Fruit fly (Drosophila melanogaster) whole organism, embryonic: Measurements from ENCODE around the gene CG9150.

Source experiments
- Aef1 ChIP-seq: fragments of 200-800 bp; sonication (Bioruptor generic); IDR thresholded peaks from 3 replicates; pipeline ENCODE4 v1.3.6; 2022; ENCODE audit warnings: missing biosample characterization, missing genetic modification characterization
- BEAF-32 ChIP-seq: fragments of 200-800 bp; sonication (Bioruptor generic); optimal IDR thresholded peaks from 3 replicates; lab custom pipeline; 2017; ENCODE audit warnings: missing biosample characterization, missing genetic modification characterization, mild to moderate bottlenecking, moderate library complexity, missing genetic modification reagents
- CG10565 ChIP-seq: fragments of 200-800 bp; sonication (Bioruptor generic); optimal IDR thresholded peaks from 3 replicates; lab custom pipeline; 2016; ENCODE audit warnings: missing biosample characterization, mild to moderate bottlenecking, missing genetic modification characterization
- CG1233 ChIP-seq: fragments of 200-800 bp; sonication (Bioruptor generic); optimal IDR thresholded peaks from 4 replicates; lab custom pipeline; 2018; ENCODE audit warnings: missing biosample characterization, mild to moderate bottlenecking, missing genetic modification characterization
- CG13123 ChIP-seq: fragments of 200-800 bp; sonication (Bioruptor generic); optimal IDR thresholded peaks from 2 replicates; lab custom pipeline; 2016; ENCODE audit warnings: missing biosample characterization, missing genetic modification characterization
- CG15514 ChIP-seq: fragments of 200-800 bp; sonication (Bioruptor generic); optimal IDR thresholded peaks from 3 replicates; lab custom pipeline; 2017; ENCODE audit warnings: missing biosample characterization, missing genetic modification characterization, mild to moderate bottlenecking, moderate library complexity, missing genetic modification reagents
- CG17385 ChIP-seq: fragments of 200-800 bp; sonication (Bioruptor generic); optimal IDR thresholded peaks from 3 replicates; lab custom pipeline; 2018; ENCODE audit warnings: missing biosample characterization, mild to moderate bottlenecking, missing genetic modification characterization
- CG17568 ChIP-seq: fragments of 200-800 bp; sonication (Bioruptor generic); optimal IDR thresholded peaks from 2 replicates; lab custom pipeline; 2018; ENCODE audit warnings: missing biosample characterization, mild to moderate bottlenecking, missing genetic modification characterization, moderate library complexity
- CG30431 ChIP-seq: fragments of 200-800 bp; sonication (Bioruptor generic); optimal IDR thresholded peaks from 2 replicates; lab custom pipeline; 2017; ENCODE audit warnings: missing biosample characterization, missing genetic modification characterization
- CG32532 ChIP-seq: fragments of 200-800 bp; sonication (Bioruptor generic); IDR thresholded peaks from 2 replicates; pipeline ENCODE4 v1.3.6; 2022; ENCODE audit warnings: missing biosample characterization, missing genetic modification characterization
- CG32767 ChIP-seq: fragments of 200-800 bp; sonication (Bioruptor generic); IDR thresholded peaks from 2 replicates; pipeline ENCODE4 v1.3.6; 2022; ENCODE audit warnings: missing biosample characterization, missing genetic modification characterization
- CG33213 ChIP-seq: fragments of 200-800 bp; sonication (Bioruptor generic); optimal IDR thresholded peaks from 3 replicates; lab custom pipeline; 2016; ENCODE audit warnings: missing biosample characterization, missing genetic modification characterization
- CG3407 ChIP-seq: fragments of 200-800 bp; sonication (Bioruptor generic); optimal IDR thresholded peaks from 2 replicates; lab custom pipeline; 2018; ENCODE audit warnings: missing biosample characterization, mild to moderate bottlenecking, missing genetic modification characterization
- CG4328 ChIP-seq: fragments of 200-800 bp; sonication (Bioruptor generic); optimal IDR thresholded peaks from 3 replicates; lab custom pipeline; 2017; ENCODE audit warnings: missing biosample characterization, missing genetic modification reagents, missing genetic modification characterization
- CG4424 ChIP-seq: fragments of 200-800 bp; sonication (Bioruptor generic); optimal IDR thresholded peaks from 3 replicates; lab custom pipeline; 2016; ENCODE audit warnings: missing biosample characterization, missing genetic modification characterization
- CG5245 ChIP-seq: fragments of 200-800 bp; sonication (Bioruptor generic); optimal IDR thresholded peaks from 3 replicates; lab custom pipeline; 2016; ENCODE audit warnings: missing biosample characterization, missing genetic modification characterization
- CG6683 ChIP-seq: fragments of 200-800 bp; sonication (Bioruptor generic); optimal IDR thresholded peaks from 2 replicates; lab custom pipeline; 2017; ENCODE audit warnings: missing biosample characterization, mild to moderate bottlenecking, missing genetic modification characterization, missing genetic modification reagents
- CG6765 ChIP-seq: fragments of 200-800 bp; sonication (Bioruptor generic); optimal IDR thresholded peaks from 3 replicates; lab custom pipeline; 2017; ENCODE audit warnings: missing biosample characterization, mild to moderate bottlenecking, missing genetic modification characterization
- CG7372 ChIP-seq: fragments of 200-800 bp; sonication (Bioruptor generic); IDR thresholded peaks from 2 replicates; pipeline ENCODE4 v1.3.6; 2022; ENCODE audit warnings: missing biosample characterization, missing genetic modification characterization
- CG7987 ChIP-seq: fragments of 200-800 bp; sonication (Bioruptor generic); optimal IDR thresholded peaks from 2 replicates; lab custom pipeline; 2018; ENCODE audit warnings: missing biosample characterization, mild to moderate bottlenecking, missing genetic modification characterization, moderate library complexity
- CG8281 ChIP-seq: fragments of 200-800 bp; sonication (Bioruptor generic); optimal IDR thresholded peaks from 2 replicates; lab custom pipeline; 2018; ENCODE audit warnings: missing biosample characterization, mild to moderate bottlenecking, missing genetic modification characterization, moderate library complexity
- CG8359 ChIP-seq: fragments of 200-800 bp; sonication (Bioruptor generic); optimal IDR thresholded peaks from 2 replicates; lab custom pipeline; 2017; ENCODE audit warnings: missing biosample characterization, mild to moderate bottlenecking, missing genetic modification characterization, borderline replicate concordance
- CG8765 ChIP-seq: fragments of 200-800 bp; sonication (Bioruptor generic); IDR thresholded peaks from 2 replicates; pipeline ENCODE4 v1.3.6; 2022; ENCODE audit warnings: missing biosample characterization, missing genetic modification characterization
- CG8944 ChIP-seq: fragments of 200-800 bp; sonication (Bioruptor generic); optimal IDR thresholded peaks from 3 replicates; lab custom pipeline; 2016; ENCODE audit warnings: missing biosample characterization, missing genetic modification characterization
- CG9437 ChIP-seq: fragments of 200-800 bp; sonication (Bioruptor generic); optimal IDR thresholded peaks from 2 replicates; lab custom pipeline; 2018; ENCODE audit warnings: missing biosample characterization, mild to moderate bottlenecking, missing genetic modification characterization
- Dad ChIP-seq: fragments of 200-800 bp; sonication (Bioruptor generic); optimal IDR thresholded peaks from 3 replicates; lab custom pipeline; 2016; ENCODE audit warnings: missing biosample characterization, missing genetic modification characterization
- Hmr ChIP-seq: fragments of 200-800 bp; sonication (Bioruptor generic); optimal IDR thresholded peaks from 3 replicates; lab custom pipeline; 2017; ENCODE audit warnings: mild to moderate bottlenecking, missing biosample characterization, missing genetic modification reagents, missing genetic modification characterization
- Kr ChIP-seq: fragments of 200-800 bp; sonication (Bioruptor generic); optimal IDR thresholded peaks from 2 replicates; lab custom pipeline; 2017; ENCODE audit warnings: missing biosample characterization, mild to moderate bottlenecking, missing genetic modification characterization
- Lhr ChIP-seq: fragments of 200-800 bp; sonication (Bioruptor generic); optimal IDR thresholded peaks from 3 replicates; lab custom pipeline; 2017; ENCODE audit warnings: mild to moderate bottlenecking, missing biosample characterization, missing genetic modification reagents, missing genetic modification characterization
- NC2α ChIP-seq: fragments of 200-800 bp; sonication (Bioruptor generic); optimal IDR thresholded peaks from 2 replicates; lab custom pipeline; 2016; ENCODE audit warnings: missing biosample characterization, missing genetic modification characterization
- Optix ChIP-seq: fragments of 200-800 bp; sonication (Bioruptor generic); IDR thresholded peaks from 3 replicates; pipeline ENCODE4 v1.3.6; 2022; ENCODE audit warnings: missing biosample characterization, missing genetic modification characterization
- Sin3A ChIP-seq: fragments of >200 bp; optimal IDR thresholded peaks from 2 replicates; lab custom pipeline; 2018
- Xrp1 ChIP-seq: fragments of 200-800 bp; sonication (Bioruptor generic); IDR thresholded peaks from 2 replicates; pipeline ENCODE4 v1.3.6; 2022; ENCODE audit warnings: missing biosample characterization, missing genetic modification characterization
- cato ChIP-seq: fragments of 200-800 bp; sonication (Bioruptor generic); optimal IDR thresholded peaks from 2 replicates; lab custom pipeline; 2016; ENCODE audit warnings: missing biosample characterization, missing genetic modification characterization, borderline replicate concordance
- dm ChIP-seq: fragments of 200-800 bp; sonication (Bioruptor generic); optimal IDR thresholded peaks from 3 replicates; lab custom pipeline; 2016; ENCODE audit warnings: missing biosample characterization, missing genetic modification characterization
- ewg ChIP-seq: fragments of 200-800 bp; sonication (Bioruptor generic); optimal IDR thresholded peaks from 3 replicates; lab custom pipeline; 2017; ENCODE audit warnings: mild to moderate bottlenecking, missing biosample characterization, missing genetic modification reagents, missing genetic modification characterization
- gfzf ChIP-seq: fragments of 200-800 bp; sonication (Bioruptor generic); optimal IDR thresholded peaks from 2 replicates; lab custom pipeline; 2016; ENCODE audit warnings: missing biosample characterization, mild to moderate bottlenecking, missing genetic modification characterization, moderate library complexity
- gsb ChIP-seq: fragments of 200-800 bp; sonication (Bioruptor generic); IDR thresholded peaks from 2 replicates; pipeline ENCODE4 v1.3.6; 2022; ENCODE audit warnings: missing biosample characterization, missing genetic modification characterization
- ind ChIP-seq: fragments of 200-800 bp; sonication (Bioruptor generic); optimal IDR thresholded peaks from 3 replicates; lab custom pipeline; 2016; ENCODE audit warnings: missing biosample characterization, missing genetic modification characterization
- klu ChIP-seq: fragments of 200-800 bp; sonication (Bioruptor generic); IDR thresholded peaks from 2 replicates; pipeline ENCODE4 v1.3.6; 2022; ENCODE audit warnings: missing biosample characterization, missing genetic modification characterization
- odd ChIP-seq: fragments of 200-800 bp; sonication (Bioruptor generic); optimal IDR thresholded peaks from 2 replicates; lab custom pipeline; 2017; ENCODE audit warnings: missing biosample characterization, mild to moderate bottlenecking, missing genetic modification characterization
- org-1 ChIP-seq: fragments of 200-800 bp; sonication (Bioruptor generic); optimal IDR thresholded peaks from 2 replicates; lab custom pipeline; 2017; ENCODE audit warnings: missing biosample characterization, missing genetic modification characterization
- p53 ChIP-seq: fragments of 200-800 bp; sonication (Bioruptor generic); optimal IDR thresholded peaks from 2 replicates; lab custom pipeline; 2016; ENCODE audit warnings: missing biosample characterization, missing genetic modification characterization
- peb ChIP-seq: fragments of 200-800 bp; sonication (Bioruptor generic); IDR thresholded peaks from 2 replicates; pipeline ENCODE4 v1.3.6; 2022; ENCODE audit warnings: missing biosample characterization, missing genetic modification characterization
- pho ChIP-seq: fragments of 200-800 bp; sonication (Bioruptor generic); optimal IDR thresholded peaks from 2 replicates; lab custom pipeline; 2016; ENCODE audit warnings: missing biosample characterization, missing genetic modification characterization
- sqz ChIP-seq: fragments of 200-800 bp; sonication (Bioruptor generic); optimal IDR thresholded peaks from 3 replicates; lab custom pipeline; 2018; ENCODE audit warnings: missing biosample characterization, mild to moderate bottlenecking, missing genetic modification characterization
- sug ChIP-seq: fragments of 200-800 bp; optimal IDR thresholded peaks from 2 replicates; lab custom pipeline; 2019; ENCODE audit warnings: missing biosample characterization, mild to moderate bottlenecking, missing genetic modification characterization, moderate library complexity
- tin ChIP-seq: fragments of 200-800 bp; sonication (Bioruptor generic); optimal IDR thresholded peaks from 3 replicates; lab custom pipeline; 2016; ENCODE audit warnings: missing biosample characterization, missing genetic modification characterization
- tll ChIP-seq, 2 experiments: fragments of 200-800 bp in 1 of 2; fragments of >200 bp in 1 of 2; sonication (Bioruptor generic) in 1 of 2; optimal IDR thresholded peaks; 2 replicates each; lab custom pipeline; 2017 to 2019; ENCODE audit warnings: missing biosample characterization in 2 of 2, missing genetic modification characterization in 2 of 2, mild to moderate bottlenecking in 1 of 2, moderate library complexity in 1 of 2
- wek ChIP-seq: fragments of 200-800 bp; sonication (Bioruptor generic); optimal IDR thresholded peaks from 3 replicates; lab custom pipeline; 2018; ENCODE audit warnings: missing biosample characterization, mild to moderate bottlenecking, missing genetic modification characterization, moderate library complexity

The CG9150 gene

dm6 chr2L:6047528-6048160 lies 20.8 kb downstream of the CG9150 start, which contains the start of gene IPIP (continued):
- TF ChIP-seq NC2α (no peak), klu (GFP tag; lab: Robert Waterston, UW) (no peak), CG8944 (no peak), CG8281 (tag; lab: Kevin White, UChicago) (no peak), wek (GFP tag; lab: Kevin White, UChicago) (no peak), CG32532 (GFP tag; lab: Robert Waterston, UW) (peak; percentile 67), CG10565 (GFP tag; lab: Kevin White, UChicago) (no peak), p53 (GFP tag; lab: Kevin White, UChicago) (no peak), CG32767 (GFP tag; lab: Robert Waterston, UW) (no peak), Xrp1 (no peak), CG17568 (GFP tag; lab: Kevin White, UChicago) (no peak), tll (GFP tag; optimal IDR thresholded peaks at IDR 0.05; lab: Kevin White, UChicago) (no peak), ewg (GFP tag; lab: Kevin White, UChicago) (peak; percentile 12), CG4424 (GFP tag; lab: Kevin White, UChicago) (peak; percentile 10), BEAF-32 (GFP tag; lab: Kevin White, UChicago) (peak; percentile 86), gsb (no peak), pho (GFP tag; lab: Kevin White, UChicago) (no peak), dm (GFP tag; lab: Kevin White, UChicago) (peak; percentile 40), CG13123 (GFP tag; lab: Kevin White, UChicago) (no peak), org-1 (no peak), cato (no peak), CG7372 (GFP tag; lab: Robert Waterston, UW) (peak; percentile 42; the same call in 1 of the 2 replicates), tin (no peak), gfzf (GFP tag; lab: Kevin White, UChicago) (peak; percentile 29), sug (peak; percentile 53), peb (GFP tag; lab: Robert Waterston, UW) (no peak), CG30431 (GFP tag; lab: Kevin White, UChicago) (no peak), CG6683 (GFP tag; lab: Kevin White, UChicago) (no peak), CG6765 (GFP tag; lab: Kevin White, UChicago) (no peak), Kr (GFP tag; lab: Kevin White, UChicago) (no peak), Sin3A (peak; percentile 34), ind (peak; percentile 12), CG8765 (GFP tag; lab: Robert Waterston, UW) (no peak), CG9437 (GFP tag; lab: Kevin White, UChicago) (peak; percentile 6), CG7987 (GFP tag; lab: Kevin White, UChicago) (peak; percentile 54), odd (GFP tag; lab: Kevin White, UChicago) (peak; percentile 6), Dad (GFP tag; lab: Kevin White, UChicago) (peak; percentile 1), Aef1 (peak; percentile 30; the same call in 1 of the 3 replicates), CG33213 (peak; percentile 13), sqz (GFP tag; lab: Kevin White, UChicago) (no peak), CG17385 (peak; percentile 22), CG15514 (peak; percentile 64), Lhr (GFP tag; lab: Kevin White, UChicago) (no peak), CG1233 (peak; percentile 53), CG5245 (no peak), CG8359 (GFP tag; lab: Kevin White, UChicago) (no peak), CG3407 (GFP tag; lab: Kevin White, UChicago) (no peak), CG4328 (GFP tag; lab: Kevin White, UChicago) (no peak), Optix (GFP tag; lab: Robert Waterston, UW) (no peak), Hmr (GFP tag; lab: Kevin White, UChicago) (peak; percentile 31)
